Fruit fly (Drosophila melanogaster) whole organism, embryonic: ENCODE results near the gene CG6287.
A peak's percentile ranks its signal among the peaks of the same experiment; 100 is the strongest.

Experiments
- C15 ChIP-seq: fragments of 200-800 bp; sonication (Bioruptor generic); IDR thresholded peaks from 3 replicates; pipeline ENCODE4 v1.3.6; 2022; ENCODE audit warnings: missing biosample characterization, missing genetic modification characterization
- CG10209 ChIP-seq: fragments of 200-800 bp; sonication (Bioruptor generic); optimal IDR thresholded peaks from 3 replicates; lab custom pipeline; 2017; ENCODE audit warnings: missing biosample characterization, mild to moderate bottlenecking, missing genetic modification characterization, missing genetic modification reagents
- CG11504 ChIP-seq: fragments of 200-800 bp; sonication (Bioruptor generic); optimal IDR thresholded peaks from 3 replicates; lab custom pipeline; 2019; ENCODE audit warnings: missing biosample characterization, mild to moderate bottlenecking, missing genetic modification characterization, moderate library complexity
- CG12769 ChIP-seq: fragments of 200-800 bp; sonication (Bioruptor generic); optimal IDR thresholded peaks from 2 replicates; lab custom pipeline; 2019; ENCODE audit warnings: missing biosample characterization, mild to moderate bottlenecking, missing genetic modification characterization, moderate library complexity
- CG13424 ChIP-seq: fragments of 200-800 bp; sonication (Bioruptor generic); optimal IDR thresholded peaks from 2 replicates; lab custom pipeline; 2019; ENCODE audit warnings: missing biosample characterization, mild to moderate bottlenecking, missing genetic modification characterization, moderate library complexity
- CG17186 ChIP-seq: fragments of 200-800 bp; sonication (Bioruptor generic); optimal IDR thresholded peaks from 3 replicates; lab custom pipeline; 2017; ENCODE audit warnings: missing biosample characterization, missing genetic modification reagents, missing genetic modification characterization
- CG2116 ChIP-seq: fragments of 200-800 bp; sonication (Bioruptor generic); optimal IDR thresholded peaks from 3 replicates; lab custom pipeline; 2018; ENCODE audit warnings: missing biosample characterization, mild to moderate bottlenecking, missing genetic modification characterization
- CG31388 ChIP-seq: fragments of 200-800 bp; sonication (Bioruptor generic); optimal IDR thresholded peaks from 2 replicates; lab custom pipeline; 2016; ENCODE audit warnings: missing biosample characterization, missing genetic modification characterization
- CG32532 ChIP-seq: fragments of 200-800 bp; sonication (Bioruptor generic); IDR thresholded peaks from 2 replicates; pipeline ENCODE4 v1.3.6; 2022; ENCODE audit warnings: missing biosample characterization, missing genetic modification characterization
- CG32767 ChIP-seq: fragments of 200-800 bp; sonication (Bioruptor generic); IDR thresholded peaks from 2 replicates; pipeline ENCODE4 v1.3.6; 2022; ENCODE audit warnings: missing biosample characterization, missing genetic modification characterization
- CG4328 ChIP-seq: fragments of 200-800 bp; sonication (Bioruptor generic); optimal IDR thresholded peaks from 3 replicates; lab custom pipeline; 2017; ENCODE audit warnings: missing biosample characterization, missing genetic modification reagents, missing genetic modification characterization
- CG6813 ChIP-seq: fragments of 200-800 bp; sonication (Bioruptor generic); optimal IDR thresholded peaks from 2 replicates; lab custom pipeline; 2017; ENCODE audit warnings: missing biosample characterization, missing genetic modification characterization, mild to moderate bottlenecking, moderate library complexity, missing genetic modification reagents
- CG6854 ChIP-seq: fragments of 200-800 bp; sonication (Bioruptor generic); optimal IDR thresholded peaks from 3 replicates; lab custom pipeline; 2017; ENCODE audit warnings: missing biosample characterization, mild to moderate bottlenecking, missing genetic modification characterization
- CG7745 ChIP-seq: fragments of 200-800 bp; sonication (Bioruptor generic); optimal IDR thresholded peaks from 2 replicates; lab custom pipeline; 2018; ENCODE audit warnings: missing biosample characterization, mild to moderate bottlenecking, missing genetic modification characterization, moderate library complexity
- CG8924 ChIP-seq: fragments of 200-800 bp; optimal IDR thresholded peaks from 3 replicates; lab custom pipeline; 2019; ENCODE audit warnings: missing biosample characterization, mild to moderate bottlenecking, missing genetic modification characterization, moderate library complexity
- CG8944 ChIP-seq: fragments of 200-800 bp; sonication (Bioruptor generic); optimal IDR thresholded peaks from 3 replicates; lab custom pipeline; 2016; ENCODE audit warnings: missing biosample characterization, missing genetic modification characterization
- D19A ChIP-seq: fragments of 200-800 bp; optimal IDR thresholded peaks from 3 replicates; lab custom pipeline; 2019; ENCODE audit warnings: missing biosample characterization, mild to moderate bottlenecking, missing genetic modification characterization, moderate library complexity
- Eip74EF ChIP-seq, 2 experiments: fragments of 200-800 bp in 1 of 2; fragments of >200 bp in 1 of 2; sonication (Bioruptor generic) in 1 of 2; optimal IDR thresholded peaks; 2 replicates each; lab custom pipeline; 2017 to 2019; ENCODE audit warnings: missing biosample characterization in 2 of 2, missing genetic modification characterization in 2 of 2, mild to moderate bottlenecking in 1 of 2, moderate library complexity in 1 of 2
- Gsc ChIP-seq: fragments of 200-800 bp; sonication (Bioruptor generic); IDR thresholded peaks from 2 replicates; pipeline ENCODE4 v1.3.6; 2022; ENCODE audit warnings: missing biosample characterization, missing genetic modification characterization
- H2.0 ChIP-seq: fragments of 200-800 bp; sonication (Bioruptor generic); IDR thresholded peaks from 2 replicates; pipeline ENCODE4 v1.3.6; 2022; ENCODE audit warnings: missing biosample characterization, missing genetic modification characterization
- HHEX ChIP-seq: fragments of 200-800 bp; sonication (Bioruptor generic); optimal IDR thresholded peaks from 3 replicates; lab custom pipeline; 2017; ENCODE audit warnings: missing biosample characterization, mild to moderate bottlenecking, missing genetic modification characterization, missing genetic modification reagents
- Hey ChIP-seq: fragments of 200-800 bp; sonication (Bioruptor generic); optimal IDR thresholded peaks from 3 replicates; lab custom pipeline; 2018; ENCODE audit warnings: missing biosample characterization, mild to moderate bottlenecking, missing genetic modification characterization
- Med ChIP-seq: fragments of 200-800 bp; sonication (Bioruptor generic); peaks from one replicate; lab custom pipeline; 2016; ENCODE audit warnings: missing biosample characterization, missing genetic modification characterization, mild to moderate bottlenecking, inconsistent platforms, moderate library complexity
- Myb ChIP-seq: fragments of 200-800 bp; sonication (Bioruptor generic); optimal IDR thresholded peaks from 2 replicates; lab custom pipeline; 2016; ENCODE audit warnings: missing biosample characterization, missing genetic modification characterization
- Oli ChIP-seq: fragments of 200-800 bp; sonication (Bioruptor generic); optimal IDR thresholded peaks from 2 replicates; lab custom pipeline; 2018; ENCODE audit warnings: missing biosample characterization, mild to moderate bottlenecking, missing genetic modification characterization, moderate library complexity
- Ravus ChIP-seq: fragments of 200-800 bp; sonication (Bioruptor generic); IDR thresholded peaks from 2 replicates; pipeline ENCODE4 v1.3.6; 2022; ENCODE audit warnings: missing biosample characterization, missing genetic modification characterization
- Spps ChIP-seq: fragments of 200-800 bp; sonication (Bioruptor generic); optimal IDR thresholded peaks from 2 replicates; lab custom pipeline; 2018; ENCODE audit warnings: missing biosample characterization, mild to moderate bottlenecking, missing genetic modification characterization
- az2 ChIP-seq: fragments of 200-800 bp; sonication (Bioruptor generic); optimal IDR thresholded peaks from 3 replicates; lab custom pipeline; 2016; ENCODE audit warnings: missing biosample characterization, missing genetic modification characterization
- br ChIP-seq: fragments of >200 bp; optimal IDR thresholded peaks from 2 replicates; lab custom pipeline; 2017
- cad ChIP-seq: fragments of >200 bp; optimal IDR thresholded peaks from 2 replicates; lab custom pipeline; 2017; ENCODE audit warnings: missing biosample characterization, missing genetic modification characterization
- corto ChIP-seq: fragments of 200-800 bp; sonication (Bioruptor generic); optimal IDR thresholded peaks from 2 replicates; lab custom pipeline; 2016; ENCODE audit warnings: missing biosample characterization, mild to moderate bottlenecking, missing genetic modification characterization, moderate library complexity
- crol ChIP-seq: fragments of 200-800 bp; sonication (Bioruptor generic); IDR thresholded peaks from 2 replicates; pipeline ENCODE4 v1.3.6; 2022; ENCODE audit warnings: missing biosample characterization, missing genetic modification characterization
- dmrt11E ChIP-seq: fragments of 200-800 bp; sonication (Bioruptor generic); optimal IDR thresholded peaks from 3 replicates; lab custom pipeline; 2018; ENCODE audit warnings: missing biosample characterization, mild to moderate bottlenecking, missing genetic modification characterization, moderate library complexity
- dmrt99B ChIP-seq: fragments of 200-800 bp; sonication (Bioruptor generic); optimal IDR thresholded peaks from 2 replicates; lab custom pipeline; 2018; ENCODE audit warnings: missing biosample characterization, mild to moderate bottlenecking, missing genetic modification characterization, moderate library complexity
- gem ChIP-seq: fragments of 200-800 bp; sonication (Bioruptor generic); optimal IDR thresholded peaks from 2 replicates; lab custom pipeline; 2019; ENCODE audit warnings: missing biosample characterization, mild to moderate bottlenecking, missing genetic modification characterization, moderate library complexity
- ken ChIP-seq: fragments of 200-800 bp; sonication (Bioruptor generic); IDR thresholded peaks from 3 replicates; pipeline ENCODE4 v1.3.6; 2022; ENCODE audit warnings: missing biosample characterization, missing genetic modification characterization
- lbe ChIP-seq: fragments of 200-800 bp; sonication (Bioruptor generic); optimal IDR thresholded peaks from 2 replicates; lab custom pipeline; 2016; ENCODE audit warnings: missing biosample characterization, mild to moderate bottlenecking, missing genetic modification characterization
- mld ChIP-seq: fragments of 200-800 bp; sonication (Bioruptor generic); IDR thresholded peaks from 3 replicates; pipeline ENCODE4 v1.3.6; 2022; ENCODE audit warnings: missing biosample characterization, missing genetic modification characterization; ENCODE audit not compliant: partially characterized antibody
- nom ChIP-seq: fragments of 200-800 bp; sonication (Bioruptor generic); optimal IDR thresholded peaks from 2 replicates; lab custom pipeline; 2017; ENCODE audit warnings: missing biosample characterization, missing genetic modification characterization, mild to moderate bottlenecking, moderate library complexity, missing genetic modification reagents
- oc ChIP-seq: fragments of 200-800 bp; sonication (Bioruptor generic); optimal IDR thresholded peaks from 2 replicates; lab custom pipeline; 2018; ENCODE audit warnings: missing biosample characterization, mild to moderate bottlenecking, missing genetic modification characterization, moderate library complexity
- sc ChIP-seq, 3 experiments: fragments of >200 bp in 2 of 3; fragments of 200-800 bp in 1 of 3; sonication (Bioruptor generic) in 1 of 3; optimal IDR thresholded peaks; 2 replicates in 2 of 3; 3 replicates in 1 of 3; lab custom pipeline; 2017; ENCODE audit warnings: mild to moderate bottlenecking in 1 of 3, missing biosample characterization in 1 of 3, missing genetic modification characterization in 1 of 3, missing genetic modification reagents in 1 of 3
- slou ChIP-seq: fragments of 200-800 bp; sonication (Bioruptor generic); optimal IDR thresholded peaks from 3 replicates; lab custom pipeline; 2016; ENCODE audit warnings: missing biosample characterization, missing genetic modification characterization
- yki ChIP-seq: fragments of >200 bp; optimal IDR thresholded peaks from 3 replicates; lab custom pipeline; 2018
- zen2 ChIP-seq: fragments of 200-800 bp; sonication (Bioruptor generic); IDR thresholded peaks from 3 replicates; pipeline ENCODE4 v1.3.6; 2022; ENCODE audit warnings: missing biosample characterization, missing genetic modification characterization; ENCODE audit not compliant: partially characterized antibody
- zfh1 ChIP-seq: fragments of 200-800 bp; sonication (Bioruptor generic); IDR thresholded peaks from 3 replicates; pipeline ENCODE4 v1.3.6; 2022; ENCODE audit warnings: missing biosample characterization, missing genetic modification characterization

CG6287 gene

DNA sequence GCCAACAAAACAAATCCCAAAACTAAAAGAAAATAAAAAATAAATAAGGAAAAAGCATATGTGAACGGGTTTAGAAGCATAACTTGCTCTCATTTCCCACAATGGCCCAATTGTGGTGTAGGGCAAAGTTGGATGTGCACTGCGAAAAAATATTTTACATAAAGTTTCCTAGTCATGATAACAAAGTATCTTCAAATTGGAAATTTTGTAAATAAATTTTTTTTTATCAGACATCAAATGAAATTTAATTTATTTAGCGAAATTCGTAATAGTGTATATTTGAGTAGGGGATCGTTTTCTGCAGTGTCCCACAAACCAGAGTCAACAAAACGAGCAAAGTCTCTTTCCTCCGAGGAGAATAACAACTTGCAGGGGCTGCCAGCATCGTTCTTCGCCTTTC lies 28.6 kb upstream of the CG6287 start (continued):
- TF ChIP-seq dmrt99B (tag; lab: Kevin White, UChicago) = peak; percentile 39
- TF ChIP-seq CG6813 (GFP tag; lab: Kevin White, UChicago) = no peak
- TF ChIP-seq slou (GFP tag; lab: Kevin White, UChicago) = no peak

DNA sequence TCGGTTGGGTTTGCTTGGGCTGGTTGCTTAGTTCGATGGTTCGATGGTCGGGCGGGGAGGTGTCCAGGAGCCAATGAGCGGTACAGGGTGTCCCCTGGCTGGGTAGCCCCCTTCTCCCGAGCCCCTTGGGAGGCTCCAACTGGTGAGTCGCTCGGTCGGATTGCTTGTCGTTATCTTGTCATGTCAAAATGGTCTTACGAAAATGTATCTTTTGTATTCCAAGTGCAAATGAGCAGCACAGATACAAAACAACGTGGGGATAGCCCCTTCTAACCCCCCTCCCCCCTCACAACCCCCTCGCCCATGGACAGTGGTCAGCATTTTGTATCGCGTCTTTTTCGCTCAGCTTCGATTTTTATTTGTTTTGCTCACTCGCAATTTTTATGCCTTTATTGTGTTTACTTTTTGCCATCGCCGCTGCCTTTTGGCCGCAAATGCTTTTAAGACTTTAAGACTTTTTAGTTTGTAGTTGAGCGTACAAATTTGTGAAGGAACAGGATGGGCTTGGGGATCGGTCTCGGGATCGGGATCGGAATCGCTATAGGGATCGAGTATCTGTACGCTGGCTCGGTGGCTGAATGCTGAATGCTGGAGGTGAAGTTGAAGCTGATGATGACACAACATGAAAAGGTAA lies 27.2 kb upstream of the CG6287 start:
- TF ChIP-seq crol (GFP tag; lab: Robert Waterston, UW) (peak; percentile 74), yki (lab: Kevin White, UChicago) (no peak), zen2 (GFP tag; lab: Robert Waterston, UW) (no peak), CG12769 (tag; lab: Kevin White, UChicago) (no peak), corto (GFP tag; lab: Kevin White, UChicago) (peak; percentile 2), Spps (no peak), CG7745 (tag; lab: Kevin White, UChicago) (no peak), CG32767 (GFP tag; lab: Robert Waterston, UW) (peak; percentile 12; the same call in 1 of the 2 replicates), CG6854 (no peak), Ravus (GFP tag; lab: Robert Waterston, UW) (no peak)

DNA sequence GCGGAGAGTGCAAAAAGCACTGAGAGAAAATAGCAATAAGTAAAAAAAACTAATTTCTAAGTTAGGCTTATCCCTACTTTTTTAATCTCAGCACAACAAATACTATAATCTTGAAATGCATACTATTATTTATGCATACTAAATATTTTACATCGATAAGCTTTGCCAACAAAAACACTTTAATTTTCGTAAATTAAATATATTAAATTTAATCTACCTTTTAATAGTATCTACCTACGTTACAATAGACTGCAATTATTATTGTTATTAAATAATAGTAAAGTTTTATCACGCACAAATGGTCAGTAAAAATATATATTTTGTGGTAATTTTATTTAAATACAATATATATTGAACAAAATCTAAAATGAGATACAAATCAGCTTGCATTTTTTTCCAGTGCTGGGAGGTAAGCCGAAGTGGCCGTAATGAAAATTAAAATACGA lies 26.6 kb upstream of the CG6287 start:
- TF ChIP-seq CG11504 (tag; lab: Kevin White, UChicago) (peak; percentile 28), sc (optimal IDR thresholded peaks at IDR 0.05; lab: Kevin White, UChicago) (no peak), sc (GFP tag; optimal IDR thresholded peaks at IDR 0.05; lab: Kevin White, UChicago) (no peak), Oli (tag; lab: Kevin White, UChicago) (peak; percentile 9), gem (tag; lab: Kevin White, UChicago) (peak; percentile 10), CG2116 (GFP tag; lab: Kevin White, UChicago) (no peak), CG31388 (GFP tag; lab: Kevin White, UChicago) (no peak), C15 (GFP tag; lab: Robert Waterston, UW) (no peak), nom (GFP tag; lab: Kevin White, UChicago) (peak; percentile 50), CG8944 (GFP tag; lab: Kevin White, UChicago) (no peak), CG10209 (no peak), dmrt11E (tag; lab: Kevin White, UChicago) (peak; percentile 23), lbe (GFP tag; lab: Kevin White, UChicago) (peak; percentile 18)

DNA sequence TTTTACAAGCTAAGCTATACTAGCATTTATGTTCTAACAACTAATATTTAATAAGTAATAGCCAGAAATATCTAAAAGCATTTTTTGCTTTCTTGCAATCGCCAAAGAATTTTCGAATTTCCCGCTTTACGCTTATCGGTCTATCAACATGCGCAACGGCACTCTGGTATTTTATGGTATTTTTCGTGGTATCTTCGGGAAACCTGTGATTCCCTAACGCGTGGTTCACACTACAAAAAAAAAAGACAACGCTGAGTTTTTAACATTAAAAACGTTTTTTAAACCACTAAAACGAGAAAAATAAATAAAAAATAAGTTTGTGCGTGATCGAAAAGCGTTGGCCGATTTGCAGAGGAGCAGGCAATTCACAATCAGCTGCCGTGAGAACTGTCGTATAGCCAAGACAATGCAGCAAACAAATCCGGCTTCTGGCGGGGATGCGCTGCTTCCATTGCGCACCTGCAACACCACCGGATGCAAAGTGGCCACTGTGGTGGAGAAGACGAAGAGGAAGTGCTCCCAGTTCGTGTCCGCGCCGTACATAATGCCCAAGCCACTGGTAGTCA lies 23.4 kb upstream of the CG6287 start, which contains the start of gene Boh2:
Boh2 (plus strand) TSS at position 207 of the 566 bp plus-strand sequence.
- no peak for TF ChIP-seq CG32532
- TF ChIP-seq Gsc (GFP tag; lab: Robert Waterston, UW) = no peak
- TF ChIP-seq br = no peak
- TF ChIP-seq ken (GFP tag; lab: Robert Waterston, UW) = no peak
- TF ChIP-seq HHEX (GFP tag; lab: Kevin White, UChicago) = no peak
- no peak for TF ChIP-seq D19A (tag; lab: Kevin White, UChicago)
- no peak for TF ChIP-seq Hey
- peak; percentile 27 for TF ChIP-seq Med
- TF ChIP-seq CG8924 (tag; lab: Kevin White, UChicago) = no peak
- TF ChIP-seq Myb (GFP tag; lab: Kevin White, UChicago) = peak; percentile 4
- TF ChIP-seq mld (GFP tag; lab: Robert Waterston, UW) = no peak
- no peak for TF ChIP-seq CG13424
- TF ChIP-seq oc (tag; lab: Kevin White, UChicago) = no peak
- no peak for TF ChIP-seq H2.0
- TF ChIP-seq Eip74EF (GFP tag; optimal IDR thresholded peaks at IDR 0.05; lab: Kevin White, UChicago) = no peak
- TF ChIP-seq zfh1 = no peak
- no peak for TF ChIP-seq nom (GFP tag; lab: Kevin White, UChicago)
- TF ChIP-seq CG17186 (GFP tag; lab: Kevin White, UChicago) = peak; percentile 61
- no peak for TF ChIP-seq cad
- TF ChIP-seq CG4328 (GFP tag; lab: Kevin White, UChicago) = no peak
- TF ChIP-seq az2 (GFP tag; lab: Kevin White, UChicago) = no peak
